Fruit fly (Drosophila melanogaster) Kc167 (cell line): ENCODE results near the gene Ssk.

Experiments used
- Myc ChIP-seq: fragments of >200 bp; optimal IDR thresholded peaks from 2 replicates; lab custom pipeline; 2017; ENCODE audit warnings: missing external identifiers
- Sin3A ChIP-seq: fragments of >200 bp; optimal IDR thresholded peaks from 2 replicates; lab custom pipeline; 2018; ENCODE audit warnings: missing external identifiers
- h ChIP-seq: fragments of >200 bp; optimal IDR thresholded peaks from 3 replicates; lab custom pipeline; 2018; ENCODE audit warnings: missing external identifiers
- insv ChIP-seq: fragments of >200 bp; optimal IDR thresholded peaks from 3 replicates; lab custom pipeline; 2018; ENCODE audit warnings: missing external identifiers
- psq ChIP-seq: fragments of >200 bp; optimal IDR thresholded peaks from 2 replicates; lab custom pipeline; 2017; ENCODE audit warnings: missing external identifiers

DNA sequence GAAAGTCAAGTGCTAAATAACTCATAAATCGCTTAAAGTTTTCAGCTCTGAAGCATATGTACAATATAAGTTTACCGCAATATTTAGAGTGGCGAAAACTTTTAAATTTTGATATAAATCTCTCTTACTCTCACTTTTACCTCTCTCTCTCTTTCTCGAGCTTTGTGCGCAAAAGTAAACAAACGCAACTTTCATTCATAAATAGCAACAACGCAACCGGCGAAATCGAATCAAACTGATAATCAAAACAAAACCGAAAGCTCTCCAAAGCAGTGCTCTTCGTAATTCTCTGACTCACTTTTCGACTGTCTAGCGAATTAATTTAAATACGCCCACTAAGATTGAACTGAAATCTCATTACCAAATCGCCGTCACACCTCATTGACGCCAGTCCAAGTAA is 2.4 kb upstream of the Ssk start:
- TF ChIP-seq h (lab: Kevin White, UChicago) = no peak
- TF ChIP-seq psq (lab: Kevin White, UChicago) = no peak
- TF ChIP-seq Myc (lab: Kevin White, UChicago) = no peak
- no peak for TF ChIP-seq insv (lab: Kevin White, UChicago)
- TF ChIP-seq Sin3A = no peak
